Worm (Caenorhabditis elegans) whole organism, late embryonic: ENCODE measurements around the gene R12B2.6.
A peak's percentile ranks its signal among the peaks of the same experiment; 100 is the strongest.

Source experiments
- C38D4.7 ChIP-seq: fragments of 200-800 bp; sonication (Bioruptor generic); optimal IDR thresholded peaks from 2 replicates; lab custom pipeline; 2018; ENCODE audit warnings: mild to moderate bottlenecking, missing genetic modification characterization, moderate library complexity, missing compliant biosample characterization
- K02D7.2 ChIP-seq: sonication (generic microtip); optimal IDR thresholded peaks from 2 replicates; lab custom pipeline; 2017; ENCODE audit warnings: mild to moderate bottlenecking, missing genetic modification characterization, missing compliant biosample characterization
- ahr-1 ChIP-seq: sonication (generic microtip); optimal IDR thresholded peaks from 2 replicates; lab custom pipeline; 2016; ENCODE audit warnings: missing genetic modification characterization, missing compliant biosample characterization
- ceh-18 ChIP-seq: sonication (generic microtip); optimal IDR thresholded peaks from 2 replicates; lab custom pipeline; 2016; ENCODE audit warnings: missing genetic modification characterization, missing compliant biosample characterization
- ceh-19 ChIP-seq: fragments of 200-800 bp; sonication (Bioruptor generic); optimal IDR thresholded peaks from 2 replicates; lab custom pipeline; 2018; ENCODE audit warnings: mild to moderate bottlenecking, missing genetic modification characterization, missing compliant biosample characterization
- ceh-22 ChIP-seq: sonication (generic microtip); optimal IDR thresholded peaks from 2 replicates; lab custom pipeline; 2017; ENCODE audit warnings: missing biosample characterization, missing genetic modification characterization
- ceh-30 ChIP-seq: fragments of 150-350 bp; optimal IDR thresholded peaks from 2 replicates; lab custom pipeline; 2014; ENCODE audit warnings: missing biosample characterization, missing genetic modification characterization
- ceh-31 ChIP-seq: sonication (generic microtip); optimal IDR thresholded peaks from 2 replicates; lab custom pipeline; 2016; ENCODE audit warnings: missing genetic modification characterization, missing compliant biosample characterization
- ceh-34 ChIP-seq: sonication (generic microtip); optimal IDR thresholded peaks from 2 replicates; lab custom pipeline; 2016; ENCODE audit warnings: mild to moderate bottlenecking, missing genetic modification characterization, missing compliant biosample characterization
- ceh-45 ChIP-seq: fragments of 200-800 bp; sonication (Bioruptor generic); IDR thresholded peaks from 2 replicates; pipeline ENCODE4 v1.3.6; 2022; ENCODE audit warnings: missing genetic modification reagents, missing genetic modification characterization, missing compliant biosample characterization
- ceh-48 ChIP-seq: sonication (generic microtip); optimal IDR thresholded peaks from 2 replicates; lab custom pipeline; 2016; ENCODE audit warnings: missing genetic modification characterization, inconsistent platforms, missing compliant biosample characterization
- ceh-6 ChIP-seq: fragments of 200-800 bp; sonication (Bioruptor generic); optimal IDR thresholded peaks from 2 replicates; lab custom pipeline; 2018; ENCODE audit warnings: mild to moderate bottlenecking, missing genetic modification characterization, missing compliant biosample characterization
- ceh-9 ChIP-seq: sonication (generic microtip); optimal IDR thresholded peaks from 2 replicates; lab custom pipeline; 2016; ENCODE audit warnings: mild to moderate bottlenecking, missing genetic modification characterization, inconsistent platforms, missing compliant biosample characterization
- che-1 ChIP-seq: sonication (generic microtip); optimal IDR thresholded peaks from 2 replicates; lab custom pipeline; 2016; ENCODE audit warnings: mild to moderate bottlenecking, missing genetic modification characterization, missing compliant biosample characterization
- dve-1 ChIP-seq: sonication (generic microtip); optimal IDR thresholded peaks from 2 replicates; lab custom pipeline; 2017; ENCODE audit warnings: antibody characterized with exemption, mild to moderate bottlenecking, missing genetic modification characterization, missing compliant biosample characterization
- elt-2 ChIP-seq: sonication (generic microtip); optimal IDR thresholded peaks from 2 replicates; lab custom pipeline; 2016; ENCODE audit warnings: missing genetic modification reagents, missing genetic modification characterization, missing compliant biosample characterization
- ets-4 ChIP-seq: sonication (generic microtip); optimal IDR thresholded peaks from 2 replicates; lab custom pipeline; 2016; ENCODE audit warnings: missing genetic modification characterization, missing compliant biosample characterization
- fax-1 ChIP-seq: sonication (generic microtip); optimal IDR thresholded peaks from 2 replicates; lab custom pipeline; 2016; ENCODE audit warnings: missing genotype, missing genetic modification characterization, missing compliant biosample characterization
- fkh-10 ChIP-seq: fragments of 150-350 bp; optimal IDR thresholded peaks from 2 replicates; lab custom pipeline; 2014; ENCODE audit warnings: missing biosample characterization, missing genetic modification reagents, missing genetic modification characterization
- fkh-6 ChIP-seq: sonication (generic microtip); optimal IDR thresholded peaks from 2 replicates; lab custom pipeline; 2016; ENCODE audit warnings: missing genetic modification characterization, missing compliant biosample characterization
- hlh-13 ChIP-seq: fragments of 200-800 bp; sonication (Bioruptor generic); optimal IDR thresholded peaks from 2 replicates; lab custom pipeline; 2018; ENCODE audit warnings: mild to moderate bottlenecking, missing genetic modification characterization, missing compliant biosample characterization
- madf-2 ChIP-seq: sonication (generic microtip); optimal IDR thresholded peaks from 2 replicates; lab custom pipeline; 2017; ENCODE audit warnings: missing genetic modification characterization, missing compliant biosample characterization
- mec-3 ChIP-seq: sonication (generic microtip); optimal IDR thresholded peaks from 2 replicates; lab custom pipeline; 2016; ENCODE audit warnings: borderline replicate concordance, missing genetic modification characterization, missing compliant biosample characterization
- nhr-232 ChIP-seq: sonication (generic microtip); optimal IDR thresholded peaks from 2 replicates; lab custom pipeline; 2016; ENCODE audit warnings: missing genetic modification characterization, missing compliant biosample characterization
- npax-4 ChIP-seq: sonication (generic microtip); optimal IDR thresholded peaks from 2 replicates; lab custom pipeline; 2016; ENCODE audit warnings: missing genetic modification characterization, missing compliant biosample characterization
- odd-2 ChIP-seq: sonication (generic microtip); optimal IDR thresholded peaks from 2 replicates; lab custom pipeline; 2017; ENCODE audit warnings: antibody characterized with exemption, mild to moderate bottlenecking, missing genetic modification characterization, missing compliant biosample characterization
- pax-1 ChIP-seq: fragments of 150-350 bp; optimal IDR thresholded peaks from 2 replicates; lab custom pipeline; 2014; ENCODE audit warnings: missing biosample characterization, missing genetic modification characterization
- pqm-1 ChIP-seq: sonication (generic microtip); optimal IDR thresholded peaks from 2 replicates; lab custom pipeline; 2016; ENCODE audit warnings: missing genetic modification characterization, missing compliant biosample characterization
- pros-1 ChIP-seq: fragments of 150-350 bp; optimal IDR thresholded peaks from 2 replicates; lab custom pipeline; 2014; ENCODE audit warnings: missing biosample characterization, missing genetic modification reagents, missing genetic modification characterization
- sdc-2 ChIP-seq: sonication (generic microtip); optimal IDR thresholded peaks from 2 replicates; lab custom pipeline; 2016; ENCODE audit warnings: missing genotype, missing genetic modification characterization, missing compliant biosample characterization
- tbx-7 ChIP-seq: sonication (generic microtip); optimal IDR thresholded peaks from 2 replicates; lab custom pipeline; 2016; ENCODE audit warnings: missing genotype, missing genetic modification characterization, missing compliant biosample characterization
- ttx-3 ChIP-seq: sonication (generic microtip); optimal IDR thresholded peaks from 2 replicates; lab custom pipeline; 2016; ENCODE audit warnings: missing genetic modification reagents, missing genetic modification characterization, missing compliant biosample characterization
- unc-42 ChIP-seq: sonication (generic microtip); optimal IDR thresholded peaks from 2 replicates; lab custom pipeline; 2016; ENCODE audit warnings: missing genotype, missing genetic modification characterization, missing compliant biosample characterization
- zip-5 ChIP-seq: sonication (generic microtip); optimal IDR thresholded peaks from 2 replicates; lab custom pipeline; 2016; ENCODE audit warnings: missing genetic modification characterization, missing compliant biosample characterization

R12B2.6 gene

DNA sequence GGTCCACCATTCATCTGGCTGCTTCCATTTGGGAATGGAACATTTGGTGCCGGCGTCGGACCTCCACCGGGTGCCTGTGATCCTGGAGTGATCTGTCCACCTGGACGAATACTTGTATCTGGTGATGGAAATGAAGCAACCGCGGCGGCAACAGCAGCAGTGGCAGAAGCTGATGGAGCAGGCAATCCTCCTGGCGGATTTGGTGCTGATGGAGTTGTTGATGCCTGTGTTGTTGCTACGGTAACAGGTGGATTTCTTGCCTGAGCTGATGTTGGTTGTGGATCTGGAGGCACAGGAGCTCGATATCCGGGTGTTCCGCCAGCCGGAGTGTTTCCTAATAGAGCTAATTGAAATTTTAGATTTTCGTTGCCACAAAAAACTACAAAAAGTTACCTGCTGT is 1.5 kb downstream of the R12B2.6 start:
- no peak for TF ChIP-seq sdc-2
- TF ChIP-seq ceh-19 (GFP tag; lab: Kevin White, UChicago) = no peak
- TF ChIP-seq ceh-48 = no peak
- no peak for TF ChIP-seq ceh-30
- TF ChIP-seq ceh-18 = no peak
- no peak for TF ChIP-seq ceh-9 (tag; lab: Kevin White, UChicago)
- no peak for TF ChIP-seq nhr-232 (tag; lab: Kevin White, UChicago)
- TF ChIP-seq ets-4 (tag; lab: Kevin White, UChicago) = no peak
- TF ChIP-seq pqm-1 (tag; lab: Kevin White, UChicago) = no peak

- TF ChIP-seq ceh-22 (tag; lab: Kevin White, UChicago) = no peak
- no peak for TF ChIP-seq ceh-45 (GFP tag; lab: Robert Waterston, UW)
- no peak for TF ChIP-seq ahr-1
- TF ChIP-seq che-1 (tag; lab: Kevin White, UChicago) = peak; percentile 23
Measured at ce11 chrIII:5828065-5828464, 5.9 kb downstream of the R12B2.6 start.

DNA sequence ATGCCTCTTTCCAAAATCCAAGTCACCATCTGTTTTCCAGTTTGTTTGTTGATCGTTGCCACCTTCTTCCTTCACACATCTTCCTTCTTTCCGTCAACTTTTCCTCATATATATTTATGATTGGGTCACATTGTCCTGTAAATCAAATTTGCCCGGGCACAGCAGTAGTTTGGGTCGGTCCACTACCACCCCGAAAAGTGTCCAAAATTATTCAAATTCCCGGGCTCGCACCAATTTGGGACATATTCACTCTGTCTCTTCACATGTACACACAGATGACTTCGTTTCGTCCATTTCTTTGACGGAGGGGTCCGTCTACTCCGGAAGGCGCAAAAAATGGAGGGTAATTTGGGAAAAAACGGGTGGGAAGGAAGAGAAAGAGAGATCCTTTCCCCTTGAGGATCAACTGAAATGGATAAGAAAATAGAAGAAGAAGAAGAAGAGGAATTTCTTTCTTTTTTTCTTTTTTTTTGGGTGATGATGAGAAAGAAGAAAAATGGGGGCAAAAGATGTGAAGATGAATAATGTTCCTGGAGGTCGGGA is 7.0 kb downstream of the R12B2.6 start:
- TF ChIP-seq unc-42 (tag; lab: Kevin White, UChicago) (peak; percentile 95), dve-1 (tag; lab: Kevin White, UChicago) (no peak), ets-4 (tag; lab: Kevin White, UChicago) (peak; percentile 19), ceh-6 (GFP tag; lab: Kevin White, UChicago) (no peak)

DNA sequence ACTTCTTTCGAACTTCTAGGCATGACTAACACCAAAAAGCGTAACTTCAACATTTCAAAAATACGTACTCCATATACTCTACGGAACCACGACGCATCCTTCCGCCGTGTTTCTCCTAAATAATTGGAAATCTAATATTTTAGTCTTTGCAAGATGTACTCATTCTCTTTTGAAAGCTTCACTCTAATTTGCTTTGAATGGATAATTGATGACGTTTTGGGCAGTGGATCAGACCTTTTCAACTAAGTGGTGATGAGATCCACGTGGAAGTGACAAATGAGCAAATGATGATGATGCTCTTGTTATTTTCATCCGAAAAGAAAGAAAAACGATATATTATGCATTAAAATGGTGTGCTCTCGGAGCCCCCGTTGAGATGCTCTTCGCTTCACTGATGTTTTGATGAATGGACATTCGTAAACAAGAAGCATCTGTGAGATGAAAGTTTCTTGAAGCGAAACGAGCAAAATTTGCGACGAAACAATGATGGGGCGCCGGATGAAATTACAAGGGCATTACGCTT is 9.4 kb downstream of the R12B2.6 start:
- TF ChIP-seq dve-1 (tag; lab: Kevin White, UChicago) (no peak), ceh-34 (tag; lab: Kevin White, UChicago) (no peak), madf-2 (tag; lab: Kevin White, UChicago) (no peak), ceh-31 (tag; lab: Kevin White, UChicago) (peak; percentile 26), ahr-1 (no peak), fax-1 (tag; lab: Kevin White, UChicago) (no peak)

ce11 chrIII:5823617-5824016 is 10.3 kb downstream of the R12B2.6 start, which contains the start of gene R12B2.8:
TSS of gene R12B2.8 (plus strand) at chrIII:5823917.
- TF ChIP-seq ets-4 (tag; lab: Kevin White, UChicago) = no peak
- TF ChIP-seq dve-1 (tag; lab: Kevin White, UChicago) = no peak
- TF ChIP-seq C38D4.7 = no peak
- no peak for TF ChIP-seq ahr-1
- no peak for TF ChIP-seq unc-42 (tag; lab: Kevin White, UChicago)
- no peak for TF ChIP-seq elt-2 (tag; lab: Kevin White, UChicago)

- no peak for TF ChIP-seq ahr-1
- peak; percentile 63 for TF ChIP-seq unc-42 (tag; lab: Kevin White, UChicago)
Measured at ce11 chrIII:5822816-5823215, 11.1 kb downstream of the R12B2.6 start.

- TF ChIP-seq ceh-45 (GFP tag; lab: Robert Waterston, UW) (no peak), ceh-18 (no peak), fkh-6 (no peak), pros-1 (tag; lab: Kevin White, UChicago) (no peak), zip-5 (tag; lab: Kevin White, UChicago) (no peak), K02D7.2 (tag; lab: Kevin White, UChicago) (no peak), odd-2 (tag; lab: Kevin White, UChicago) (no peak), elt-2 (tag; lab: Kevin White, UChicago) (no peak), ahr-1 (no peak), ttx-3 (tag; lab: Kevin White, UChicago) (no peak), ceh-22 (tag; lab: Kevin White, UChicago) (no peak), fkh-10 (GFP tag; lab: Kevin White, UChicago) (no peak), mec-3 (tag; lab: Kevin White, UChicago) (no peak), dve-1 (tag; lab: Kevin White, UChicago) (no peak), tbx-7 (tag; lab: Kevin White, UChicago) (no peak), pax-1 (no peak), npax-4 (tag; lab: Kevin White, UChicago) (no peak), hlh-13 (GFP tag; lab: Kevin White, UChicago) (no peak)
Measured at ce11 chrIII:5815932-5816331, 18.0 kb downstream of the R12B2.6 start, which contains the start of gene sma-4. TSS of gene sma-4 (plus strand) at chrIII:5816232.
